Fruit fly (Drosophila melanogaster): ENCODE measurements around the gene CG31673.

The CG31673 gene

dm6 chr2L:20829309-20829708, at the start of gene CG31673:
TSS of gene CG31673 (plus strand) at chr2L:20829609.
- no peak for TF ChIP-seq D1 (tag; optimal IDR thresholded peaks at IDR 0.05)
- TF ChIP-seq CG17806 (tag; optimal IDR thresholded peaks at IDR 0.05): no peak
- no peak for TF ChIP-seq CG12605 (GFP tag; IDR thresholded peaks at IDR 0.05)
- no peak for TF ChIP-seq fd96Ca (GFP tag; IDR thresholded peaks at IDR 0.05)
- no peak for TF ChIP-seq EcR (GFP tag; optimal IDR thresholded peaks at IDR 0.05)
- TF ChIP-seq CG32121 (GFP tag; IDR thresholded peaks at IDR 0.05): no peak
- no peak for TF ChIP-seq CG15710 (tag; optimal IDR thresholded peaks at IDR 0.05)
- no peak for TF ChIP-seq Pif1A (GFP tag; optimal IDR thresholded peaks at IDR 0.05)
- TF ChIP-seq Pif1B (GFP tag; optimal IDR thresholded peaks at IDR 0.05): no peak
- no peak for TF ChIP-seq CG10348 (GFP tag; IDR thresholded peaks at IDR 0.05)
- no peak for TF ChIP-seq Snoo (tag; optimal IDR thresholded peaks at IDR 0.05)
- no peak for TF ChIP-seq CG9948 (tag; optimal IDR thresholded peaks at IDR 0.05)
- no peak for TF ChIP-seq CG8159 (tag; optimal IDR thresholded peaks at IDR 0.05)
- no peak for TF ChIP-seq rn (GFP tag; IDR thresholded peaks at IDR 0.05)
- TF ChIP-seq gl (tag; optimal IDR thresholded peaks at IDR 0.05): no peak
- no peak for TF ChIP-seq CG4496 (GFP tag; IDR thresholded peaks at IDR 0.05)

DNA sequence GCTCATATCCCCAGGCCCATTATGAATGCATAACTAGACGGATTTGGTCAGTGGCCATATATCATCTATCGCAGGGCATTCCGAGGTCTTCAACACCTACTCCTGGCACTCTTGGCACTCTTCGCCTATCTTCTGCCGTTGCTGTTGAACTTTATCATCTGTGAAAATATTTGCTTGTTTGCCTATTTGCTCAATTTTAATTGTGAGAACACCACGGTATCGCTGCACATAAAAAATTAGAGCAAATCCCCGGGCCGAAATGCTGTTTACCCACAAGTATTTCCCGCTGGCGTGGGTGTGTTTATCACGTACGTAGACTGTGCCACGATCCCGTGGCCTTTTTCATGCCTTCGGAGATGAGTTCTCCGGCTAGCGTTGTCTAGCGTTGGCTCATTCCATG, 48.6 kb upstream of the CG31673 start:
- TF ChIP-seq CG13204 (GFP tag; optimal IDR thresholded peaks at IDR 0.05) (no peak), CG10348 (GFP tag; IDR thresholded peaks at IDR 0.05) (no peak), Pif1B (GFP tag; optimal IDR thresholded peaks at IDR 0.05) (no peak), D1 (tag; optimal IDR thresholded peaks at IDR 0.05) (no peak), rn (GFP tag; IDR thresholded peaks at IDR 0.05) (no peak), CG14655 (GFP tag; optimal IDR thresholded peaks at IDR 0.05) (no peak), CG8159 (tag; optimal IDR thresholded peaks at IDR 0.05) (no peak), Pif1A (GFP tag; optimal IDR thresholded peaks at IDR 0.05) (no peak), CG9948 (tag; optimal IDR thresholded peaks at IDR 0.05) (no peak), CG32121 (GFP tag; IDR thresholded peaks at IDR 0.05) (no peak), EcR (GFP tag; optimal IDR thresholded peaks at IDR 0.05) (no peak), CG17806 (tag; optimal IDR thresholded peaks at IDR 0.05) (no peak), Ets98B (GFP tag; IDR thresholded peaks at IDR 0.05) (no peak), CG8301 (tag; optimal IDR thresholded peaks at IDR 0.05) (no peak), CG15710 (tag; optimal IDR thresholded peaks at IDR 0.05) (no peak)

DNA sequence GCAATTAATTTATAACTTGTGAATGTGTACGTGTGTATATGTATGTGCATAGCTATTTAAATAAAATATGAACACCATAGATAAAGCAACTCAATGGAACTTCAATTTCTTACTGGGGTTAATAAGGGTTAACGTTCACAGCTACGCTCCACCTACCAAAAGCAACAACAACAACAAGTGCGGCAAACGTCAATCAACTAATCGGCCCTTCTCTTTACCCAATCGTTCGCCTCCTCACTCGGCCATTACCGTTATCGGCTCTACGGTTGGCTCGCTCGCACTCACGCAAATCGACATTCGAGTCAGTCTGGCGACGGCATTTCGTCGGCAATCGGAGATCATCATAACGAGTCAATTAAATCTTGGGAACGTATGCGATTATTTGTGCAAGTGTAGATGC, 46.4 kb upstream of the CG31673 start:
- TF ChIP-seq CG34367 (tag; optimal IDR thresholded peaks at IDR 0.05) (no peak), Pif1A (GFP tag; optimal IDR thresholded peaks at IDR 0.05) (no peak), EcR (GFP tag; optimal IDR thresholded peaks at IDR 0.05) (no peak)

DNA sequence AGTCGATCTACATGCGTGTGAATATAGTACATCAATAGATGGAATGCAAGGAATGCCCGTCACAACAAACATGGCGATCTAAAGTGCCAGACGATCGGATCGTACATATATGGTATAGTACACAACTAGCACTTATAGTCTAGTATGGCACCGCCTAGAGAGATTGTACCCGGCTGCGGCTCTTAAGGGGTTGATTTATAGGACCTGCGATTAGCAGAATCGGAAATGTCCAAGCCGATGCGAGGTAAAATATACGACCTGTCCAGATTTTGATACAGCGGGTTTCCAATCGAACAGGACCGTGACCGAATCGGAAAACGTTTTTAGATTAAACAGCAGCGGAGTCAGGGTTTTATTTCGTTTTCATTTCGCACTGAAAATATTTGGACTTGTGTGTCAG, 45.5 kb upstream of the CG31673 start:
- no peak for TF ChIP-seq CG12605 (GFP tag; IDR thresholded peaks at IDR 0.05)
- TF ChIP-seq CG13204 (GFP tag; optimal IDR thresholded peaks at IDR 0.05): no peak
- no peak for TF ChIP-seq EcR (GFP tag; optimal IDR thresholded peaks at IDR 0.05)
- no peak for TF ChIP-seq Snoo (tag; optimal IDR thresholded peaks at IDR 0.05)
- no peak for TF ChIP-seq CG9948 (tag; optimal IDR thresholded peaks at IDR 0.05)
- TF ChIP-seq D1 (tag; optimal IDR thresholded peaks at IDR 0.05): no peak
- no peak for TF ChIP-seq fd96Ca (GFP tag; IDR thresholded peaks at IDR 0.05)
- no peak for TF ChIP-seq Pif1B (GFP tag; optimal IDR thresholded peaks at IDR 0.05)
- TF ChIP-seq rn (GFP tag; IDR thresholded peaks at IDR 0.05): no peak
- TF ChIP-seq CG14655 (GFP tag; optimal IDR thresholded peaks at IDR 0.05): no peak
- no peak for TF ChIP-seq CG34367 (tag; optimal IDR thresholded peaks at IDR 0.05)
- TF ChIP-seq CG8159 (tag; optimal IDR thresholded peaks at IDR 0.05): no peak
- no peak for TF ChIP-seq Ets98B (GFP tag; IDR thresholded peaks at IDR 0.05)
- TF ChIP-seq CG4496 (GFP tag; IDR thresholded peaks at IDR 0.05): no peak
- no peak for TF ChIP-seq CG15710 (tag; optimal IDR thresholded peaks at IDR 0.05)

DNA sequence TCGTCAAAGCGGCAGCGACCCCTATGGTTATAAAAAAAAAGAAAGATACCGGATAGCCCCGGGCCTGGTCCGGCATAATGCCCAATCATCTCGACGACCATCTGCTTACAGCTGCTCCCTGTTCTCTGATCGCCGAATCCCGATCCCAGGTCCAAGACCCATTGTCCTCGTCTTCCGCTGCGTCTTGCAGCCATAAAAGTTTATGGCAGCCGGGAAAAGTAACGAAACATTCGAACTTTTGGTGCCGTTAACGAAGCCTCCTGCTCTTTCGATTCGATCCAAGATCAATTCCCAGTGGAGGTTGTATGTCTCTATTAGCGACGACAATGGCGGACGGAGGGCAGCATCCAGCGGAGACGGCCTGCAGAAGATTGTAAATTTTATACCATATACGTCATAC, 44.1 kb upstream of the CG31673 start:
- no peak for TF ChIP-seq CG12605 (GFP tag; IDR thresholded peaks at IDR 0.05)

- peak; percentile 45; the same call in 1 of the 2 replicates for TF ChIP-seq rn (GFP tag; IDR thresholded peaks at IDR 0.05)
- no peak for TF ChIP-seq EcR (GFP tag; optimal IDR thresholded peaks at IDR 0.05)
- peak; percentile 11 for TF ChIP-seq gl (tag; optimal IDR thresholded peaks at IDR 0.05)
- TF ChIP-seq Snoo (tag; optimal IDR thresholded peaks at IDR 0.05): peak; percentile 71
- TF ChIP-seq CG32121 (GFP tag; IDR thresholded peaks at IDR 0.05): peak; percentile 76
- TF ChIP-seq Pif1B (GFP tag; optimal IDR thresholded peaks at IDR 0.05): peak; percentile 74
- peak; percentile 78 for TF ChIP-seq Pif1A (GFP tag; optimal IDR thresholded peaks at IDR 0.05)
- TF ChIP-seq CG8301 (tag; optimal IDR thresholded peaks at IDR 0.05): peak; percentile 74
- no peak for TF ChIP-seq CG14655 (GFP tag; optimal IDR thresholded peaks at IDR 0.05)
- peak; percentile 90 for TF ChIP-seq CG4496 (GFP tag; IDR thresholded peaks at IDR 0.05)
- peak; percentile 71 for TF ChIP-seq D1 (tag; optimal IDR thresholded peaks at IDR 0.05)
- TF ChIP-seq CG8159 (tag; optimal IDR thresholded peaks at IDR 0.05): peak; percentile 71
- TF ChIP-seq fd96Ca (GFP tag; IDR thresholded peaks at IDR 0.05): peak; percentile 79
- peak; percentile 60 for TF ChIP-seq CG9948 (tag; optimal IDR thresholded peaks at IDR 0.05)
- peak; percentile 70 for TF ChIP-seq CG17806 (tag; optimal IDR thresholded peaks at IDR 0.05)
- TF ChIP-seq CG10348 (GFP tag; IDR thresholded peaks at IDR 0.05): no peak
- no peak for TF ChIP-seq CG13204 (GFP tag; optimal IDR thresholded peaks at IDR 0.05)
- TF ChIP-seq CG12605 (GFP tag; IDR thresholded peaks at IDR 0.05): peak; percentile 79; the same call in 1 of the 2 replicates
- TF ChIP-seq Ets98B (GFP tag; IDR thresholded peaks at IDR 0.05): peak; percentile 87
- TF ChIP-seq CG15710 (tag; optimal IDR thresholded peaks at IDR 0.05): peak; percentile 26
- peak; percentile 30 for TF ChIP-seq CG34367 (tag; optimal IDR thresholded peaks at IDR 0.05)
Measured at dm6 chr2L:20787271-20787791, 42.1 kb upstream of the CG31673 start, which contains the start of gene Pomp. TSS of gene Pomp (plus strand) at chr2L:20787656.
